Fruit fly (Drosophila melanogaster) Kc167 (cell line): ENCODE measurements around the gene CG11837.

Experiments
- Myc ChIP-seq: fragments of >200 bp; optimal IDR thresholded peaks from 2 replicates; lab custom pipeline; 2017; ENCODE audit warnings: missing external identifiers
- Sin3A ChIP-seq: fragments of >200 bp; optimal IDR thresholded peaks from 2 replicates; lab custom pipeline; 2018; ENCODE audit warnings: missing external identifiers
- h ChIP-seq: fragments of >200 bp; optimal IDR thresholded peaks from 3 replicates; lab custom pipeline; 2018; ENCODE audit warnings: missing external identifiers
- insv ChIP-seq: fragments of >200 bp; optimal IDR thresholded peaks from 3 replicates; lab custom pipeline; 2018; ENCODE audit warnings: missing external identifiers
- psq ChIP-seq: fragments of >200 bp; optimal IDR thresholded peaks from 2 replicates; lab custom pipeline; 2017; ENCODE audit warnings: missing external identifiers
- ttk ChIP-seq: sonication (Bioruptor generic); optimal IDR thresholded peaks from 2 replicates; lab custom pipeline; 2017; ENCODE audit warnings: missing external identifiers

The CG11837 gene

dm6 chr3R:29082034-29082433 is 32.7 kb downstream of the CG11837 start:
- TF ChIP-seq ttk (lab: Kevin White, UChicago) (no peak), psq (lab: Kevin White, UChicago) (no peak), insv (no peak), Myc (lab: Kevin White, UChicago) (no peak), h (lab: Kevin White, UChicago) (no peak), Sin3A (lab: Kevin White, UChicago) (no peak)

dm6 chr3R:29082511-29083296 is 33.4 kb downstream of the CG11837 start:
- no peak for TF ChIP-seq Sin3A (lab: Kevin White, UChicago)
- no peak for TF ChIP-seq h (lab: Kevin White, UChicago)
- no peak for TF ChIP-seq psq (lab: Kevin White, UChicago)
- no peak for TF ChIP-seq ttk (lab: Kevin White, UChicago)
- no peak for TF ChIP-seq Myc (lab: Kevin White, UChicago)
- TF ChIP-seq insv: no peak

dm6 chr3R:29083459-29084457 is 34.5 kb downstream of the CG11837 start:
- TF ChIP-seq Sin3A (lab: Kevin White, UChicago) (no peak), ttk (lab: Kevin White, UChicago) (no peak)

- no peak for TF ChIP-seq Sin3A (lab: Kevin White, UChicago)
- TF ChIP-seq h (lab: Kevin White, UChicago): no peak
- TF ChIP-seq insv: no peak
- no peak for TF ChIP-seq ttk (lab: Kevin White, UChicago)
- no peak for TF ChIP-seq Myc (lab: Kevin White, UChicago)
- TF ChIP-seq psq (lab: Kevin White, UChicago): no peak
Measured at dm6 chr3R:29086896-29087295, 37.6 kb downstream of the CG11837 start.

- no peak for TF ChIP-seq Sin3A (lab: Kevin White, UChicago)
Measured at dm6 chr3R:29087302-29087782, 38.0 kb downstream of the CG11837 start.

dm6 chr3R:29087926-29088487 is 38.7 kb downstream of the CG11837 start:
- no peak for TF ChIP-seq psq (lab: Kevin White, UChicago)
- no peak for TF ChIP-seq Myc (lab: Kevin White, UChicago)
- TF ChIP-seq ttk (lab: Kevin White, UChicago): no peak
- TF ChIP-seq insv: no peak
- TF ChIP-seq Sin3A (lab: Kevin White, UChicago): no peak
- no peak for TF ChIP-seq h (lab: Kevin White, UChicago)

dm6 chr3R:29088938-29089661 is 39.8 kb downstream of the CG11837 start:
- no peak for TF ChIP-seq insv
- TF ChIP-seq psq (lab: Kevin White, UChicago): no peak
- TF ChIP-seq Sin3A (lab: Kevin White, UChicago): no peak
- no peak for TF ChIP-seq ttk (lab: Kevin White, UChicago)
- no peak for TF ChIP-seq Myc (lab: Kevin White, UChicago)
- no peak for TF ChIP-seq h (lab: Kevin White, UChicago)

- TF ChIP-seq Myc (lab: Kevin White, UChicago) (no peak), ttk (lab: Kevin White, UChicago) (no peak), psq (lab: Kevin White, UChicago) (no peak)
Measured at dm6 chr3R:29089662-29090007, 40.3 kb downstream of the CG11837 start.

- TF ChIP-seq Sin3A (lab: Kevin White, UChicago) (no peak), insv (no peak), h (lab: Kevin White, UChicago) (no peak), psq (lab: Kevin White, UChicago) (no peak), ttk (lab: Kevin White, UChicago) (no peak), Myc (lab: Kevin White, UChicago) (no peak)
Measured at dm6 chr3R:29091609-29092008, 42.3 kb downstream of the CG11837 start.

- TF ChIP-seq psq (lab: Kevin White, UChicago) (no peak), Myc (lab: Kevin White, UChicago) (no peak), ttk (lab: Kevin White, UChicago) (no peak), h (lab: Kevin White, UChicago) (no peak), insv (no peak), Sin3A (lab: Kevin White, UChicago) (no peak)
Measured at dm6 chr3R:29094152-29094551, 44.9 kb downstream of the CG11837 start.

dm6 chr3R:29095525-29095924 is 46.2 kb downstream of the CG11837 start:
- no peak for TF ChIP-seq ttk (lab: Kevin White, UChicago)
- no peak for TF ChIP-seq insv
